Worm (Caenorhabditis elegans) whole organism, mixed stage, embryonic: Measurements from ENCODE around the gene fbxa-79.

Source experiments
- M03D4.4 ChIP-seq: sonication (generic microtip); optimal IDR thresholded peaks from 2 replicates; lab custom pipeline; 2017; ENCODE audit warnings: mild to moderate bottlenecking, missing genetic modification characterization, missing compliant biosample characterization
- flh-1 ChIP-seq: fragments of 200-800 bp; sonication (Bioruptor generic); optimal IDR thresholded peaks from 2 replicates; lab custom pipeline; 2018; ENCODE audit warnings: mild to moderate bottlenecking, missing genetic modification characterization, moderate library complexity, missing compliant biosample characterization
- mab-5 ChIP-seq: fragments of 150-350 bp; optimal IDR thresholded peaks from 2 replicates; lab custom pipeline; 2014; ENCODE audit warnings: missing biosample characterization, missing genetic modification characterization
- nhr-2 ChIP-seq: fragments of 150-350 bp; optimal IDR thresholded peaks from 2 replicates; lab custom pipeline; 2014; ENCODE audit warnings: missing biosample characterization, missing genetic modification characterization

DNA sequence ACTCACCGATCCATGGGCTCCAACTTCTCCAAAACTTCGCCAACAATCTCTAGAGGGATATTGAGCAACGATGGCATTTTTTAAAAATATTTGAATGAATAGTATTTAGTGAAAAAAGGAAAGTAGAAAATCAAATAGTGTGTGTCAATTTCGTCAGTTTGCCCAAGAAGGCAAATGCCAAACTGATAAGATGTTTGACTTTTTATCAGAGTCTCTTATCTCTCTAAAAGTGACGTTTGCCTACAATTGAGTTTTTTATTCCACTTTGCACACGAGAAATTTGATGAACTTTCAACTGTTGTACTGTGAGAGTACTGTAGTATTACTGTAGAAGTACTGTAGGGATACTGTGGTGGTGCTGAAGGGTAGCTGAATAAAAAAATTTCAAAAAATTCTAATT is 15.5 kb upstream of the fbxa-79 start:
- no peak for TF ChIP-seq M03D4.4
- no peak for TF ChIP-seq nhr-2 (tag; lab: Kevin White, UChicago)
- no peak for TF ChIP-seq mab-5
- no peak for TF ChIP-seq flh-1 (GFP tag; lab: Kevin White, UChicago)
